Fruit fly (Drosophila melanogaster): ENCODE measurements around the gene CG8051.

CG8051 gene

dm6 chrX:19280685-19281084 lies 27.0 kb downstream of the CG8051 start:
- no peak for TF ChIP-seq CG13204 (GFP tag; optimal IDR thresholded peaks at IDR 0.05)
- TF ChIP-seq CG8159 (tag; optimal IDR thresholded peaks at IDR 0.05): no peak
- no peak for TF ChIP-seq Snoo (tag; optimal IDR thresholded peaks at IDR 0.05)
- no peak for TF ChIP-seq CG14655 (GFP tag; optimal IDR thresholded peaks at IDR 0.05)

dm6 chrX:19280249-19280648 lies 27.5 kb downstream of the CG8051 start, which contains the start of gene CG8028:
TSS of gene CG8028 (minus strand) at chrX:19280349.
- TF ChIP-seq Ets98B (GFP tag; IDR thresholded peaks at IDR 0.05) (no peak), CG13204 (GFP tag; optimal IDR thresholded peaks at IDR 0.05) (no peak), CG15710 (tag; optimal IDR thresholded peaks at IDR 0.05) (no peak), CG10348 (GFP tag; IDR thresholded peaks at IDR 0.05) (no peak), CG9948 (tag; optimal IDR thresholded peaks at IDR 0.05) (no peak), Pif1A (GFP tag; optimal IDR thresholded peaks at IDR 0.05) (no peak), fd96Ca (GFP tag; IDR thresholded peaks at IDR 0.05) (no peak), CG8159 (tag; optimal IDR thresholded peaks at IDR 0.05) (no peak), CG4496 (GFP tag; IDR thresholded peaks at IDR 0.05) (no peak), CG17806 (tag; optimal IDR thresholded peaks at IDR 0.05) (no peak), gl (tag; optimal IDR thresholded peaks at IDR 0.05) (no peak), CG14655 (GFP tag; optimal IDR thresholded peaks at IDR 0.05) (no peak), EcR (GFP tag; optimal IDR thresholded peaks at IDR 0.05) (no peak), CG12605 (GFP tag; IDR thresholded peaks at IDR 0.05) (no peak), D1 (tag; optimal IDR thresholded peaks at IDR 0.05) (no peak), CG34367 (tag; optimal IDR thresholded peaks at IDR 0.05) (no peak), rn (GFP tag; IDR thresholded peaks at IDR 0.05) (no peak), Pif1B (GFP tag; optimal IDR thresholded peaks at IDR 0.05) (no peak), Snoo (tag; optimal IDR thresholded peaks at IDR 0.05) (no peak), CG32121 (GFP tag; IDR thresholded peaks at IDR 0.05) (no peak)

- TF ChIP-seq CG32121 (GFP tag; IDR thresholded peaks at IDR 0.05): no peak
- TF ChIP-seq fd96Ca (GFP tag; IDR thresholded peaks at IDR 0.05): no peak
- TF ChIP-seq CG9948 (tag; optimal IDR thresholded peaks at IDR 0.05): no peak
- no peak for TF ChIP-seq CG12605 (GFP tag; IDR thresholded peaks at IDR 0.05)
- TF ChIP-seq CG13204 (GFP tag; optimal IDR thresholded peaks at IDR 0.05): no peak
- TF ChIP-seq CG15710 (tag; optimal IDR thresholded peaks at IDR 0.05): no peak
- TF ChIP-seq Pif1B (GFP tag; optimal IDR thresholded peaks at IDR 0.05): no peak
- no peak for TF ChIP-seq gl (tag; optimal IDR thresholded peaks at IDR 0.05)
- no peak for TF ChIP-seq Ets98B (GFP tag; IDR thresholded peaks at IDR 0.05)
- no peak for TF ChIP-seq CG8301 (tag; optimal IDR thresholded peaks at IDR 0.05)
- TF ChIP-seq Pif1A (GFP tag; optimal IDR thresholded peaks at IDR 0.05): no peak
- no peak for TF ChIP-seq CG10348 (GFP tag; IDR thresholded peaks at IDR 0.05)
- no peak for TF ChIP-seq Snoo (tag; optimal IDR thresholded peaks at IDR 0.05)
- TF ChIP-seq CG17806 (tag; optimal IDR thresholded peaks at IDR 0.05): no peak
- TF ChIP-seq CG14655 (GFP tag; optimal IDR thresholded peaks at IDR 0.05): no peak
- no peak for TF ChIP-seq D1 (tag; optimal IDR thresholded peaks at IDR 0.05)
- no peak for TF ChIP-seq CG4496 (GFP tag; IDR thresholded peaks at IDR 0.05)
- TF ChIP-seq CG8159 (tag; optimal IDR thresholded peaks at IDR 0.05): no peak
- TF ChIP-seq rn (GFP tag; IDR thresholded peaks at IDR 0.05): no peak
These were observed 29.3 kb downstream of the CG8051 start for dm6 chrX:19278395-19278794.

dm6 chrX:19276489-19277117 lies 31.1 kb downstream of the CG8051 start, which contains the start of the genes CG32537 and CG32536:
TSS of gene CG32537 (minus strand) at chrX:19276539.
TSS of gene CG32536 (minus strand) at chrX:19276898.
- TF ChIP-seq D1 (tag; optimal IDR thresholded peaks at IDR 0.05): no peak
- no peak for TF ChIP-seq Snoo (tag; optimal IDR thresholded peaks at IDR 0.05)
- no peak for TF ChIP-seq rn (GFP tag; IDR thresholded peaks at IDR 0.05)
- TF ChIP-seq CG14655 (GFP tag; optimal IDR thresholded peaks at IDR 0.05): no peak
- TF ChIP-seq CG8301 (tag; optimal IDR thresholded peaks at IDR 0.05): no peak
- TF ChIP-seq CG10348 (GFP tag; IDR thresholded peaks at IDR 0.05): no peak
- no peak for TF ChIP-seq Ets98B (GFP tag; IDR thresholded peaks at IDR 0.05)
- TF ChIP-seq Pif1A (GFP tag; optimal IDR thresholded peaks at IDR 0.05): no peak
- no peak for TF ChIP-seq CG4496 (GFP tag; IDR thresholded peaks at IDR 0.05)
- TF ChIP-seq CG17806 (tag; optimal IDR thresholded peaks at IDR 0.05): no peak
- no peak for TF ChIP-seq CG9948 (tag; optimal IDR thresholded peaks at IDR 0.05)
- no peak for TF ChIP-seq CG32121 (GFP tag; IDR thresholded peaks at IDR 0.05)
- TF ChIP-seq gl (tag; optimal IDR thresholded peaks at IDR 0.05): no peak
- no peak for TF ChIP-seq EcR (GFP tag; optimal IDR thresholded peaks at IDR 0.05)
- TF ChIP-seq Pif1B (GFP tag; optimal IDR thresholded peaks at IDR 0.05): no peak
- TF ChIP-seq CG34367 (tag; optimal IDR thresholded peaks at IDR 0.05): no peak

dm6 chrX:19268484-19269068 lies 39.1 kb downstream of the CG8051 start, which contains the start of gene CG8010:
TSS of gene CG8010 (minus strand) at chrX:19268896.
- peak; percentile 64; the same call in 2 of the 3 replicates for TF ChIP-seq CG4496 (GFP tag; IDR thresholded peaks at IDR 0.05)
- no peak for TF ChIP-seq CG10348 (GFP tag; IDR thresholded peaks at IDR 0.05)
- peak; percentile 32; the same call in 1 of the 2 replicates for TF ChIP-seq Ets98B (GFP tag; IDR thresholded peaks at IDR 0.05)

- peak; percentile 61 for TF ChIP-seq EcR (GFP tag; optimal IDR thresholded peaks at IDR 0.05)
- TF ChIP-seq Pif1A (GFP tag; optimal IDR thresholded peaks at IDR 0.05): no peak
- TF ChIP-seq CG13204 (GFP tag; optimal IDR thresholded peaks at IDR 0.05): peak; percentile 50
These were observed 41.8 kb downstream of the CG8051 start for dm6 chrX:19265802-19266479.

Data from whole organism, pupa.